Worm (Caenorhabditis elegans): ENCODE data around the gene xpo-3.

DNA sequence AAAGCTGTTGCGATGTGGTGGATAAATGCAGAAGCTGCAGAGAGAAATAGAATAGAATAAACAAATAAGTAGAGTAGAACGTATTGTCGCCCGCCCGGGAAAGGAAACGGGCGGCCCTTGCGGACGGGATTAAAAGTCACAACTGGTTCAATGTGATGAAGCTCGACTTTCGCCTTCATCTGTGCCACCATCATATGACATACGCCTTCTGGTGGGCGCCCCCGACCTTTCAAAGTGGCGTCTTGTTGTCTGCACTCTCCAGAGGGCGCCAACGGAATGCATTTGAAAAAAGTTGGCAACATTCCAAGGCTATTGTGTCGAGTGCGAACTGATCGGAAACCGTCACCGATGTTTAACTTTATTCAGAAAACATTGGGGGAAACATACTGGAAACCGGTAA, 19.4 kb upstream of the xpo-3 start:
- TF ChIP-seq ama-1 (optimal IDR thresholded peaks at IDR 0.05) (no peak), mec-3 (tag; optimal IDR thresholded peaks at IDR 0.05; ENCODE audit: borderline replicate concordance) (no peak), ceh-45 (GFP tag; IDR thresholded peaks at IDR 0.05) (no peak), pha-2 (tag; optimal IDR thresholded peaks at IDR 0.05) (no peak), ceh-22 (tag; optimal IDR thresholded peaks at IDR 0.05) (no peak), elt-2 (tag; optimal IDR thresholded peaks at IDR 0.05) (no peak), tbx-2 (tag; optimal IDR thresholded peaks at IDR 0.05) (no peak), dmd-4 (tag; optimal IDR thresholded peaks at IDR 0.05; ENCODE audit: borderline replicate concordance) (no peak), pag-3 (tag; optimal IDR thresholded peaks at IDR 0.05; ENCODE audit: borderline replicate concordance) (no peak), nhr-11 (tag; optimal IDR thresholded peaks at IDR 0.05) (no peak), pat-9 (tag; optimal IDR thresholded peaks at IDR 0.05) (no peak)

Measured in whole organism, late embryonic.